Worm (Caenorhabditis elegans) whole organism, midembryonic: ENCODE measurements around the gene rnp-4.

Source experiments
- klf-2 ChIP-seq: fragments of 200-800 bp; sonication (Bioruptor generic); conservative IDR thresholded peaks from 2 replicates; pipeline ENCODE4 v1.3.6; 2022; ENCODE audit warnings: missing genetic modification reagents, missing genetic modification characterization, missing compliant biosample characterization
- med-1 ChIP-seq: sonication (generic microtip); optimal IDR thresholded peaks from 2 replicates; lab custom pipeline; 2017; ENCODE audit warnings: missing genetic modification characterization, mild to moderate bottlenecking, missing compliant biosample characterization, antibody characterized with exemption, missing genetic modification reagents; ENCODE audit not compliant: insufficient read depth
- ref-1 ChIP-seq: fragments of 200-800 bp; sonication (Bioruptor generic); conservative IDR thresholded peaks from 2 replicates; pipeline ENCODE4 v1.3.6; 2022; ENCODE audit warnings: missing genetic modification reagents, missing genetic modification characterization, missing compliant biosample characterization
- tab-1 ChIP-seq: fragments of 200-800 bp; sonication (Bioruptor generic); IDR thresholded peaks from 2 replicates; pipeline ENCODE4 v1.3.6; 2022; ENCODE audit warnings: missing genetic modification characterization, missing compliant biosample characterization

DNA sequence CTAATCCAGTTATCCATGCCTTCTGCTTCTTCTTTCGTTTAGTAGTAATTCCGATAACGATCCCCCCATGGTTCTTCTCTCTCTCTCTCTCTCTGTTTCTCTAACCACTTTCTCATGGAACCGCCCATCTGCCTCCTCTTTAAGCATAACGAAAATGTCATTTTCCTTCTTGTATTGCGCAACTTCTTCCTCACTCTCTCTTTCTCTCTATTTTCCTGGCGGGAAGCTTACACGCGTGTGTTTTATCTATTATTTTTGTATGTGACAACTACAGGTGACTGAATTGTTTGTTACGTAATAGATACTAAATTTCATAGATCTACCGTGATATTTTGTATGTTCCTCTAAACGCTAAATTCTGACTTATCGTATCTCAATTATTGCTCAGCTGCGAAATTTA is 15.7 kb upstream of the rnp-4 start:
- no peak for TF ChIP-seq klf-2 (GFP tag; lab: Robert Waterston, UW)
- TF ChIP-seq med-1: no peak
- no peak for TF ChIP-seq ref-1 (GFP tag; lab: Robert Waterston, UW)
- no peak for TF ChIP-seq tab-1
